Worm (Caenorhabditis elegans) whole organism, L3 larva: ENCODE results near the gene mdt-15.
A peak's percentile ranks its signal among the peaks of the same experiment; 100 is the strongest.

Experiments
- R02D3.7 ChIP-seq: fragments of 150-350 bp; optimal IDR thresholded peaks from 2 replicates; lab custom pipeline; 2014; ENCODE audit warnings: missing biosample characterization, missing genetic modification characterization
- ZK546.5 ChIP-seq: sonication (generic microtip); optimal IDR thresholded peaks from 2 replicates; lab custom pipeline; 2017; ENCODE audit warnings: missing biosample characterization, missing genetic modification characterization
- aly-2 ChIP-seq: fragments of 150-350 bp; optimal IDR thresholded peaks from 2 replicates; lab custom pipeline; 2014; ENCODE audit warnings: missing biosample characterization, missing genetic modification characterization
- ama-1 ChIP-seq: fragments of 150-350 bp; optimal IDR thresholded peaks from 2 replicates; lab custom pipeline; 2018
- ceh-16 ChIP-seq: sonication (generic microtip); optimal IDR thresholded peaks from 2 replicates; lab custom pipeline; 2017; ENCODE audit warnings: missing biosample characterization, missing genetic modification characterization
- ceh-28 ChIP-seq: fragments of 150-350 bp; optimal IDR thresholded peaks from 2 replicates; lab custom pipeline; 2014; ENCODE audit warnings: missing biosample characterization, missing genetic modification reagents, missing genetic modification characterization
- ceh-82 ChIP-seq: fragments of 150-350 bp; optimal IDR thresholded peaks from 2 replicates; lab custom pipeline; 2014; ENCODE audit warnings: missing biosample characterization, missing genetic modification characterization
- ceh-9 ChIP-seq: sonication (generic microtip); optimal IDR thresholded peaks from 2 replicates; lab custom pipeline; 2018; ENCODE audit warnings: missing biosample characterization, missing genetic modification characterization
- daf-12 ChIP-seq: fragments of 150-350 bp; optimal IDR thresholded peaks from 2 replicates; lab custom pipeline; 2014; ENCODE audit warnings: missing biosample characterization, missing genetic modification reagents, missing genetic modification characterization
- egl-27 ChIP-seq: sonication (generic microtip); optimal IDR thresholded peaks from 4 replicates; lab custom pipeline; 2017; ENCODE audit warnings: missing biosample characterization, missing genetic modification reagents, missing genetic modification characterization
- egl-5 ChIP-seq: fragments of 150-350 bp; optimal IDR thresholded peaks from 2 replicates; lab custom pipeline; 2017; ENCODE audit warnings: missing biosample characterization, missing genetic modification reagents, missing genetic modification characterization, inconsistent platforms
- elt-1 ChIP-seq: fragments of 150-350 bp; optimal IDR thresholded peaks from 2 replicates; lab custom pipeline; 2014; ENCODE audit warnings: missing biosample characterization, missing genetic modification characterization
- elt-2 ChIP-seq: sonication (generic microtip); optimal IDR thresholded peaks from 2 replicates; lab custom pipeline; 2016; ENCODE audit warnings: missing genetic modification reagents, mild to moderate bottlenecking, missing genetic modification characterization, missing compliant biosample characterization
- elt-3 ChIP-seq, 3 experiments: fragments of 150-350 bp in 1 of 3; sonication (generic microtip) in 2 of 3; optimal IDR thresholded peaks; 2 replicates in 2 of 3; 4 replicates in 1 of 3; lab custom pipeline; 2014 to 2017; ENCODE audit warnings: missing biosample characterization in 3 of 3, missing genetic modification characterization in 3 of 3
- eor-1 ChIP-seq, 2 experiments: fragments of 150-350 bp; optimal IDR thresholded peaks; 2 replicates each; lab custom pipeline; 2014 to 2018; ENCODE audit warnings: missing biosample characterization in 2 of 2, missing genetic modification characterization in 2 of 2
- hmg-11 ChIP-seq: sonication (generic microtip); optimal IDR thresholded peaks from 2 replicates; lab custom pipeline; 2016; ENCODE audit warnings: missing genetic modification characterization, missing compliant biosample characterization
- jun-1 ChIP-seq: fragments of 150-350 bp; optimal IDR thresholded peaks from 2 replicates; lab custom pipeline; 2014; ENCODE audit warnings: missing biosample characterization, missing genetic modification reagents, missing genetic modification characterization
- lin-15B ChIP-seq: fragments of 150-350 bp; optimal IDR thresholded peaks from 2 replicates; lab custom pipeline; 2014; ENCODE audit warnings: missing biosample characterization, missing genetic modification characterization
- lin-39 ChIP-seq: fragments of 150-350 bp; optimal IDR thresholded peaks from 2 replicates; lab custom pipeline; 2018; ENCODE audit warnings: missing biosample characterization, missing genetic modification reagents, missing genetic modification characterization
- lsy-12 ChIP-seq: sonication (generic microtip); optimal IDR thresholded peaks from 2 replicates; lab custom pipeline; 2016; ENCODE audit warnings: mild to moderate bottlenecking, missing genetic modification characterization, missing compliant biosample characterization
- mml-1 ChIP-seq: fragments of 150-350 bp; sonication (generic microtip); optimal IDR thresholded peaks from 3 replicates; lab custom pipeline; 2014; ENCODE audit warnings: missing biosample characterization, missing genetic modification characterization
- nfya-1 ChIP-seq: sonication (generic microtip); optimal IDR thresholded peaks from 2 replicates; lab custom pipeline; 2017; ENCODE audit warnings: missing genetic modification characterization, mild to moderate bottlenecking, missing compliant biosample characterization, antibody characterized with exemption, moderate library complexity; ENCODE audit not compliant: insufficient read depth
- nhr-11 ChIP-seq: fragments of 150-350 bp; optimal IDR thresholded peaks from 2 replicates; lab custom pipeline; 2014; ENCODE audit warnings: missing biosample characterization, missing genetic modification characterization
- nhr-12 ChIP-seq: fragments of 150-350 bp; optimal IDR thresholded peaks from 2 replicates; lab custom pipeline; 2014; ENCODE audit warnings: missing biosample characterization, missing genetic modification characterization
- nhr-23 ChIP-seq: fragments of 150-350 bp; optimal IDR thresholded peaks from 2 replicates; lab custom pipeline; 2014; ENCODE audit warnings: missing biosample characterization, missing genetic modification reagents, missing genetic modification characterization
- nhr-25 ChIP-seq: sonication (generic microtip); optimal IDR thresholded peaks from 2 replicates; lab custom pipeline; 2017; ENCODE audit warnings: missing biosample characterization, missing genetic modification characterization
- nhr-28 ChIP-seq: fragments of 150-350 bp; optimal IDR thresholded peaks from 2 replicates; lab custom pipeline; 2014; ENCODE audit warnings: missing biosample characterization, missing genetic modification characterization
- nhr-43 ChIP-seq: sonication (generic microtip); optimal IDR thresholded peaks from 2 replicates; lab custom pipeline; 2016; ENCODE audit warnings: mild to moderate bottlenecking, missing genetic modification characterization, missing compliant biosample characterization; ENCODE audit not compliant: poor library complexity, severe bottlenecking
- nhr-76 ChIP-seq: fragments of 150-350 bp; sonication (generic microtip); optimal IDR thresholded peaks from 5 replicates; lab custom pipeline; 2014; ENCODE audit warnings: missing biosample characterization, missing genetic modification characterization
- nhr-77 ChIP-seq: fragments of 150-350 bp; optimal IDR thresholded peaks from 2 replicates; lab custom pipeline; 2014; ENCODE audit warnings: missing biosample characterization, missing genetic modification characterization
- pha-4 ChIP-seq: fragments of 150-350 bp; optimal IDR thresholded peaks from 2 replicates; lab custom pipeline; 2014; ENCODE audit warnings: missing biosample characterization, missing genetic modification reagents, missing genetic modification characterization
- pqm-1 ChIP-seq: fragments of 150-350 bp; optimal IDR thresholded peaks from 2 replicates; lab custom pipeline; 2017; ENCODE audit warnings: missing biosample characterization, missing genetic modification characterization, inconsistent platforms
- sea-2 ChIP-seq: fragments of 150-350 bp; sonication (generic microtip); optimal IDR thresholded peaks from 4 replicates; lab custom pipeline; 2014; ENCODE audit warnings: missing biosample characterization, missing genetic modification reagents, missing genetic modification characterization
- skn-1 ChIP-seq: fragments of 150-350 bp; optimal IDR thresholded peaks from 2 replicates; lab custom pipeline; 2014; ENCODE audit warnings: missing biosample characterization, missing genetic modification characterization
- snpc-4 ChIP-seq: fragments of 150-350 bp; optimal IDR thresholded peaks from 2 replicates; lab custom pipeline; 2014; ENCODE audit warnings: missing biosample characterization, missing genetic modification characterization
- tbx-2 ChIP-seq: sonication (generic microtip); optimal IDR thresholded peaks from 2 replicates; lab custom pipeline; 2016; ENCODE audit warnings: mild to moderate bottlenecking, missing genetic modification characterization, missing compliant biosample characterization
- unc-62 ChIP-seq: fragments of 150-350 bp; sonication (generic microtip); optimal IDR thresholded peaks from 4 replicates; lab custom pipeline; 2014; ENCODE audit warnings: missing biosample characterization, missing genetic modification reagents, missing genetic modification characterization
- zag-1 ChIP-seq: fragments of 150-350 bp; optimal IDR thresholded peaks from 2 replicates; lab custom pipeline; 2014; ENCODE audit warnings: missing biosample characterization, missing genetic modification characterization
- ztf-11 ChIP-seq: fragments of 150-350 bp; optimal IDR thresholded peaks from 2 replicates; lab custom pipeline; 2014; ENCODE audit warnings: missing biosample characterization, missing genetic modification characterization
- ztf-4 ChIP-seq: fragments of 150-350 bp; optimal IDR thresholded peaks from 2 replicates; lab custom pipeline; 2014; ENCODE audit warnings: missing biosample characterization, missing genetic modification characterization

Gene mdt-15

ce11 chrIII:5869429-5869828 lies 35.9 kb upstream of the mdt-15 start, which contains the start of gene F01F1.15:
TSS of gene F01F1.15 (minus strand) at chrIII:5869529.
- TF ChIP-seq nfya-1 (tag; lab: Kevin White, UChicago) (no peak), pha-4 (tag; lab: Kevin White, UChicago) (peak; percentile 13), ceh-9 (tag; lab: Kevin White, UChicago) (no peak), sea-2 (no peak)

- TF ChIP-seq nhr-23 (tag; lab: Kevin White, UChicago) (no peak), ZK546.5 (tag; lab: Kevin White, UChicago) (no peak), ztf-11 (tag; lab: Kevin White, UChicago) (no peak), lsy-12 (tag; lab: Kevin White, UChicago) (no peak), nhr-76 (tag; lab: Kevin White, UChicago) (no peak), unc-62 (GFP tag; lab: Kevin White, UChicago) (no peak), nhr-11 (tag; lab: Kevin White, UChicago) (no peak), skn-1 (tag; lab: Kevin White, UChicago) (no peak)
- TF ChIP-seq, all 47 proteins: peak for 0
Observed at ce11 chrIII:5868401-5868800, 34.9 kb upstream of the mdt-15 start, which contains the start of gene eng-1. TSS of gene eng-1 (minus strand) at chrIII:5868501.

ce11 chrIII:5864270-5864669 lies 30.7 kb upstream of the mdt-15 start, which contains the start of gene rabn-5:
TSS of gene rabn-5 (plus strand) at chrIII:5864553.
- TF ChIP-seq pha-4 (tag; lab: Kevin White, UChicago) = peak; percentile 5
- TF ChIP-seq nhr-25 (tag; lab: Kevin White, UChicago) = no peak

ce11 chrIII:5863774-5864173 lies 30.2 kb upstream of the mdt-15 start, which contains the start of gene dnpp-1:
TSS of gene dnpp-1 (minus strand) at chrIII:5863803.
- TF ChIP-seq sea-2 (no peak), elt-2 (peak; percentile 97), pqm-1 (peak; percentile 61), elt-1 (no peak), lin-39 (no peak), mml-1 (tag; lab: Kevin White, UChicago) (no peak)

ce11 chrIII:5859008-5859407 lies 25.5 kb upstream of the mdt-15 start, which contains the start of gene dpf-4:
TSS of gene dpf-4 (plus strand) at chrIII:5859308.
- TF ChIP-seq ztf-4 (tag; lab: Kevin White, UChicago) (peak; percentile 10), nhr-28 (no peak)

- TF ChIP-seq nhr-25 (tag; lab: Kevin White, UChicago) = peak; percentile 71
- TF ChIP-seq ztf-11 (tag; lab: Kevin White, UChicago) = no peak
- TF ChIP-seq egl-5 (tag; lab: Kevin White, UChicago) = peak; percentile 97
- no peak for TF ChIP-seq ceh-28
- TF ChIP-seq nhr-12 (tag; lab: Kevin White, UChicago) = no peak
- no peak for TF ChIP-seq zag-1 (tag; lab: Kevin White, UChicago)
- peak; percentile 82 for TF ChIP-seq ama-1 (lab: Kevin White, UChicago)
- no peak for TF ChIP-seq ceh-16
- no peak for TF ChIP-seq daf-12 (tag; lab: Kevin White, UChicago)
- TF ChIP-seq nhr-23 (tag; lab: Kevin White, UChicago) = peak; percentile 79
- no peak for TF ChIP-seq nhr-28
- TF ChIP-seq hmg-11 = peak; percentile 33
- no peak for TF ChIP-seq skn-1 (tag; lab: Kevin White, UChicago)
- no peak for TF ChIP-seq ceh-9 (tag; lab: Kevin White, UChicago)
- peak; percentile 10 for TF ChIP-seq elt-1
- TF ChIP-seq ztf-4 (tag; lab: Kevin White, UChicago) = no peak
- TF ChIP-seq snpc-4 = peak; percentile 70
- TF ChIP-seq elt-2 = peak; percentile 42
- TF ChIP-seq jun-1 (tag; lab: Kevin White, UChicago) = peak; percentile 24
- TF ChIP-seq eor-1 (tag; optimal IDR thresholded peaks at IDR 0.05; lab: Kevin White, UChicago) = no peak
- TF ChIP-seq egl-27 (tag; lab: Kevin White, UChicago) = peak; percentile 7
- no peak for TF ChIP-seq nhr-11 (tag; lab: Kevin White, UChicago)
- peak; percentile 94 for TF ChIP-seq R02D3.7
- TF ChIP-seq lsy-12 (tag; lab: Kevin White, UChicago) = no peak
- TF ChIP-seq sea-2 = no peak
- TF ChIP-seq lin-15B (tag; lab: Kevin White, UChicago) = peak; percentile 87
- TF ChIP-seq ZK546.5 (tag; lab: Kevin White, UChicago) = no peak
- TF ChIP-seq nhr-77 (tag; lab: Kevin White, UChicago) = no peak
- peak; percentile 99 for TF ChIP-seq pha-4 (tag; lab: Kevin White, UChicago)
- no peak for TF ChIP-seq unc-62 (GFP tag; lab: Kevin White, UChicago)
- TF ChIP-seq mml-1 (tag; lab: Kevin White, UChicago) = no peak
- no peak for TF ChIP-seq ceh-82 (tag; lab: Kevin White, UChicago)
- no peak for TF ChIP-seq tbx-2 (tag; lab: Kevin White, UChicago)
- no peak for TF ChIP-seq elt-3 (tag; optimal IDR thresholded peaks at IDR 0.05; lab: Kevin White, UChicago)
- peak; percentile 48 for TF ChIP-seq pqm-1
- TF ChIP-seq aly-2 (tag; lab: Kevin White, UChicago) = no peak
- TF ChIP-seq nhr-43 (tag; lab: Kevin White, UChicago) = peak; percentile 6
Observed at ce11 chrIII:5855637-5856179, 22.2 kb upstream of the mdt-15 start, which contains the start of the genes cct-6 and alh-9. TSS of gene cct-6 (minus strand) at chrIII:5855687. TSS of gene alh-9 (plus strand) at chrIII:5856018.
